Worm (Caenorhabditis elegans): ENCODE data around the gene gcy-23.

Gene gcy-23

ce11 chrIV:3254443-3254842 is 34.7 kb downstream of the gcy-23 start, which contains the start of gene dmd-9:
TSS of gene dmd-9 (minus strand) at chrIV:3254543.
- TF ChIP-seq ceh-18 (tag; optimal IDR thresholded peaks at IDR 0.05) (no peak), T23F11.4 (GFP tag; optimal IDR thresholded peaks at IDR 0.05) (no peak), ceh-24 (tag; optimal IDR thresholded peaks at IDR 0.05) (no peak), tbx-7 (tag; optimal IDR thresholded peaks at IDR 0.05) (no peak), nfya-1 (tag; optimal IDR thresholded peaks at IDR 0.05) (no peak), mec-3 (tag; optimal IDR thresholded peaks at IDR 0.05; ENCODE audit: borderline replicate concordance) (no peak), hlh-30 (tag; optimal IDR thresholded peaks at IDR 0.05; ENCODE audit: insufficient read depth) (no peak)

- no peak for TF ChIP-seq ceh-2 (tag; optimal IDR thresholded peaks at IDR 0.05)
- TF ChIP-seq unc-42 (tag; optimal IDR thresholded peaks at IDR 0.05): no peak
- no peak for TF ChIP-seq C38D4.7 (GFP tag; optimal IDR thresholded peaks at IDR 0.05)
- no peak for TF ChIP-seq eyg-1 (tag; optimal IDR thresholded peaks at IDR 0.05)
- no peak for TF ChIP-seq fkh-10 (GFP tag; optimal IDR thresholded peaks at IDR 0.05)
- no peak for TF ChIP-seq odd-2 (tag; optimal IDR thresholded peaks at IDR 0.05)
- no peak for TF ChIP-seq pax-1 (tag; optimal IDR thresholded peaks at IDR 0.05)
These were observed 37.1 kb downstream of the gcy-23 start for ce11 chrIV:3252047-3252446.

ce11 chrIV:3251551-3251950 is 37.6 kb downstream of the gcy-23 start:
- no peak for TF ChIP-seq ceh-24 (tag; optimal IDR thresholded peaks at IDR 0.05)
- TF ChIP-seq gmeb-2 (tag; optimal IDR thresholded peaks at IDR 0.05): no peak
- no peak for TF ChIP-seq nhr-232 (tag; optimal IDR thresholded peaks at IDR 0.05)
- no peak for TF ChIP-seq unc-55 (GFP tag; optimal IDR thresholded peaks at IDR 0.05)
- no peak for TF ChIP-seq madf-2 (tag; optimal IDR thresholded peaks at IDR 0.05)
- TF ChIP-seq pax-1 (tag; optimal IDR thresholded peaks at IDR 0.05): no peak
- no peak for TF ChIP-seq K09A11.1 (tag; optimal IDR thresholded peaks at IDR 0.05; ENCODE audit: insufficient read depth)
- TF ChIP-seq sox-2 (GFP tag; IDR thresholded peaks at IDR 0.05): no peak
- TF ChIP-seq hlh-13 (GFP tag; optimal IDR thresholded peaks at IDR 0.05): no peak
- TF ChIP-seq ceh-31 (tag; optimal IDR thresholded peaks at IDR 0.05): no peak
- no peak for TF ChIP-seq F13H6.1 (tag; optimal IDR thresholded peaks at IDR 0.05)
- TF ChIP-seq tbx-2 (tag; optimal IDR thresholded peaks at IDR 0.05): no peak
- TF ChIP-seq pha-4 (tag; optimal IDR thresholded peaks at IDR 0.05): no peak
- no peak for TF ChIP-seq tbx-7 (tag; optimal IDR thresholded peaks at IDR 0.05)
- no peak for TF ChIP-seq nfya-1 (tag; optimal IDR thresholded peaks at IDR 0.05)
- TF ChIP-seq dmd-4 (tag; optimal IDR thresholded peaks at IDR 0.05; ENCODE audit: borderline replicate concordance): no peak
- TF ChIP-seq pag-3 (tag; optimal IDR thresholded peaks at IDR 0.05; ENCODE audit: borderline replicate concordance): no peak
- TF ChIP-seq odd-2 (tag; optimal IDR thresholded peaks at IDR 0.05): no peak

ce11 chrIV:3250020-3250419 is 39.1 kb downstream of the gcy-23 start:
- TF ChIP-seq ceh-31 (tag; optimal IDR thresholded peaks at IDR 0.05): no peak
- TF ChIP-seq madf-2 (tag; optimal IDR thresholded peaks at IDR 0.05): no peak
- no peak for TF ChIP-seq dmd-4 (tag; optimal IDR thresholded peaks at IDR 0.05; ENCODE audit: borderline replicate concordance)
- no peak for TF ChIP-seq fkh-10 (GFP tag; optimal IDR thresholded peaks at IDR 0.05)
- no peak for TF ChIP-seq C08G9.2 (tag; optimal IDR thresholded peaks at IDR 0.05)
- no peak for TF ChIP-seq ceh-2 (tag; optimal IDR thresholded peaks at IDR 0.05)
- no peak for TF ChIP-seq sox-4 (tag; optimal IDR thresholded peaks at IDR 0.05)
- no peak for TF ChIP-seq lim-6 (tag; optimal IDR thresholded peaks at IDR 0.05)

- TF ChIP-seq rnt-1 (tag; optimal IDR thresholded peaks at IDR 0.05) (no peak), fkh-10 (GFP tag; optimal IDR thresholded peaks at IDR 0.05) (no peak), ceh-30 (tag; optimal IDR thresholded peaks at IDR 0.05) (no peak), ceh-48 (tag; optimal IDR thresholded peaks at IDR 0.05) (no peak), ama-1 (optimal IDR thresholded peaks at IDR 0.05) (no peak), hlh-8 (tag; optimal IDR thresholded peaks at IDR 0.05) (no peak), odd-2 (tag; optimal IDR thresholded peaks at IDR 0.05) (no peak), pha-2 (tag; optimal IDR thresholded peaks at IDR 0.05) (no peak), che-1 (tag; optimal IDR thresholded peaks at IDR 0.05) (no peak), F13H6.1 (tag; optimal IDR thresholded peaks at IDR 0.05) (no peak), elt-2 (tag; optimal IDR thresholded peaks at IDR 0.05) (no peak), ceh-14 (tag; optimal IDR thresholded peaks at IDR 0.05) (no peak), dmd-4 (tag; optimal IDR thresholded peaks at IDR 0.05; ENCODE audit: borderline replicate concordance) (no peak), pha-4 (tag; optimal IDR thresholded peaks at IDR 0.05) (no peak)
These were observed 42.3 kb downstream of the gcy-23 start for ce11 chrIV:3246873-3247272.
